Worm (Caenorhabditis elegans) whole organism, late embryonic: ENCODE data around the gene Y39G8B.9.
A peak's percentile ranks its signal among the peaks of the same experiment; 100 is the strongest.

Experiments used
- C38D4.7 ChIP-seq: fragments of 200-800 bp; sonication (Bioruptor generic); optimal IDR thresholded peaks from 2 replicates; lab custom pipeline; 2018; ENCODE audit warnings: mild to moderate bottlenecking, missing genetic modification characterization, moderate library complexity, missing compliant biosample characterization
- F13H6.1 ChIP-seq: sonication (generic microtip); optimal IDR thresholded peaks from 2 replicates; lab custom pipeline; 2016; ENCODE audit warnings: missing genetic modification characterization, missing compliant biosample characterization
- K02D7.2 ChIP-seq: sonication (generic microtip); optimal IDR thresholded peaks from 2 replicates; lab custom pipeline; 2017; ENCODE audit warnings: mild to moderate bottlenecking, missing genetic modification characterization, missing compliant biosample characterization
- T23F11.4 ChIP-seq: fragments of 200-800 bp; sonication (Bioruptor generic); optimal IDR thresholded peaks from 2 replicates; lab custom pipeline; 2018; ENCODE audit warnings: mild to moderate bottlenecking, missing genetic modification characterization, missing compliant biosample characterization
- Y22D7AL.16 ChIP-seq: sonication (generic microtip); optimal IDR thresholded peaks from 2 replicates; lab custom pipeline; 2016; ENCODE audit warnings: missing genetic modification characterization, missing compliant biosample characterization
- ama-1 ChIP-seq: fragments of 150-350 bp; optimal IDR thresholded peaks from 2 replicates; lab custom pipeline; 2014
- ceh-30 ChIP-seq: fragments of 150-350 bp; optimal IDR thresholded peaks from 2 replicates; lab custom pipeline; 2014; ENCODE audit warnings: missing biosample characterization, missing genetic modification characterization
- ceh-31 ChIP-seq: sonication (generic microtip); optimal IDR thresholded peaks from 2 replicates; lab custom pipeline; 2016; ENCODE audit warnings: missing genetic modification characterization, missing compliant biosample characterization
- ceh-45 ChIP-seq: fragments of 200-800 bp; sonication (Bioruptor generic); IDR thresholded peaks from 2 replicates; pipeline ENCODE4 v1.3.6; 2022; ENCODE audit warnings: missing genetic modification reagents, missing genetic modification characterization, missing compliant biosample characterization
- che-1 ChIP-seq: sonication (generic microtip); optimal IDR thresholded peaks from 2 replicates; lab custom pipeline; 2016; ENCODE audit warnings: mild to moderate bottlenecking, missing genetic modification characterization, missing compliant biosample characterization
- dmd-4 ChIP-seq: sonication (generic microtip); optimal IDR thresholded peaks from 2 replicates; lab custom pipeline; 2016; ENCODE audit warnings: borderline replicate concordance, missing genetic modification characterization, missing compliant biosample characterization
- dve-1 ChIP-seq: sonication (generic microtip); optimal IDR thresholded peaks from 2 replicates; lab custom pipeline; 2017; ENCODE audit warnings: antibody characterized with exemption, mild to moderate bottlenecking, missing genetic modification characterization, missing compliant biosample characterization
- elt-2 ChIP-seq: sonication (generic microtip); optimal IDR thresholded peaks from 2 replicates; lab custom pipeline; 2016; ENCODE audit warnings: missing genetic modification reagents, missing genetic modification characterization, missing compliant biosample characterization
- fkh-10 ChIP-seq: fragments of 150-350 bp; optimal IDR thresholded peaks from 2 replicates; lab custom pipeline; 2014; ENCODE audit warnings: missing biosample characterization, missing genetic modification reagents, missing genetic modification characterization
- fkh-6 ChIP-seq: sonication (generic microtip); optimal IDR thresholded peaks from 2 replicates; lab custom pipeline; 2016; ENCODE audit warnings: missing genetic modification characterization, missing compliant biosample characterization
- gmeb-2 ChIP-seq: sonication (generic microtip); optimal IDR thresholded peaks from 2 replicates; lab custom pipeline; 2016; ENCODE audit warnings: missing genetic modification characterization, inconsistent platforms, missing compliant biosample characterization
- hlh-13 ChIP-seq: fragments of 200-800 bp; sonication (Bioruptor generic); optimal IDR thresholded peaks from 2 replicates; lab custom pipeline; 2018; ENCODE audit warnings: mild to moderate bottlenecking, missing genetic modification characterization, missing compliant biosample characterization
- hlh-8 ChIP-seq: sonication (generic microtip); optimal IDR thresholded peaks from 2 replicates; lab custom pipeline; 2016; ENCODE audit warnings: missing genotype, missing genetic modification characterization, missing compliant biosample characterization
- lim-6 ChIP-seq: sonication (generic microtip); optimal IDR thresholded peaks from 2 replicates; lab custom pipeline; 2016; ENCODE audit warnings: missing genetic modification characterization, missing compliant biosample characterization
- lin-11 ChIP-seq: fragments of 200-800 bp; sonication (Bioruptor generic); optimal IDR thresholded peaks from 2 replicates; lab custom pipeline; 2018; ENCODE audit warnings: mild to moderate bottlenecking, missing genetic modification characterization, missing compliant biosample characterization
- npax-4 ChIP-seq: sonication (generic microtip); optimal IDR thresholded peaks from 2 replicates; lab custom pipeline; 2016; ENCODE audit warnings: missing genetic modification characterization, missing compliant biosample characterization
- pat-9 ChIP-seq: fragments of 200-800 bp; sonication (Bioruptor generic); optimal IDR thresholded peaks from 2 replicates; lab custom pipeline; 2018; ENCODE audit warnings: mild to moderate bottlenecking, missing genetic modification characterization, moderate library complexity, missing compliant biosample characterization
- pax-1 ChIP-seq: fragments of 150-350 bp; optimal IDR thresholded peaks from 2 replicates; lab custom pipeline; 2014; ENCODE audit warnings: missing biosample characterization, missing genetic modification characterization
- pha-4 ChIP-seq: fragments of 150-350 bp; optimal IDR thresholded peaks from 2 replicates; lab custom pipeline; 2018; ENCODE audit warnings: missing biosample characterization, missing genetic modification reagents, missing genetic modification characterization
- pqm-1 ChIP-seq: sonication (generic microtip); optimal IDR thresholded peaks from 2 replicates; lab custom pipeline; 2016; ENCODE audit warnings: missing genetic modification characterization, missing compliant biosample characterization
- pros-1 ChIP-seq: fragments of 150-350 bp; optimal IDR thresholded peaks from 2 replicates; lab custom pipeline; 2014; ENCODE audit warnings: missing biosample characterization, missing genetic modification reagents, missing genetic modification characterization
- rnt-1 ChIP-seq: sonication (generic microtip); optimal IDR thresholded peaks from 2 replicates; lab custom pipeline; 2016; ENCODE audit warnings: missing genetic modification characterization, missing compliant biosample characterization
- sox-2 ChIP-seq: fragments of 200-800 bp; sonication (Bioruptor generic); IDR thresholded peaks from 2 replicates; pipeline ENCODE4 v1.3.6; 2022; ENCODE audit warnings: missing genetic modification reagents, missing genetic modification characterization, missing compliant biosample characterization
- sox-4 ChIP-seq: sonication (generic microtip); optimal IDR thresholded peaks from 2 replicates; lab custom pipeline; 2017; ENCODE audit warnings: mild to moderate bottlenecking, missing genetic modification characterization, inconsistent platforms, missing compliant biosample characterization
- syd-9 ChIP-seq: sonication (generic microtip); optimal IDR thresholded peaks from 2 replicates; lab custom pipeline; 2016; ENCODE audit warnings: mild to moderate bottlenecking, missing genetic modification characterization, moderate library complexity, missing compliant biosample characterization
- tbx-2 ChIP-seq: sonication (generic microtip); optimal IDR thresholded peaks from 2 replicates; lab custom pipeline; 2016; ENCODE audit warnings: missing genetic modification characterization, missing compliant biosample characterization
- ttx-3 ChIP-seq: sonication (generic microtip); optimal IDR thresholded peaks from 2 replicates; lab custom pipeline; 2016; ENCODE audit warnings: missing genetic modification reagents, missing genetic modification characterization, missing compliant biosample characterization
- ztf-16 ChIP-seq: sonication (generic microtip); optimal IDR thresholded peaks from 2 replicates; lab custom pipeline; 2017; ENCODE audit warnings: missing genetic modification characterization, missing compliant biosample characterization

Y39G8B.9 gene

DNA sequence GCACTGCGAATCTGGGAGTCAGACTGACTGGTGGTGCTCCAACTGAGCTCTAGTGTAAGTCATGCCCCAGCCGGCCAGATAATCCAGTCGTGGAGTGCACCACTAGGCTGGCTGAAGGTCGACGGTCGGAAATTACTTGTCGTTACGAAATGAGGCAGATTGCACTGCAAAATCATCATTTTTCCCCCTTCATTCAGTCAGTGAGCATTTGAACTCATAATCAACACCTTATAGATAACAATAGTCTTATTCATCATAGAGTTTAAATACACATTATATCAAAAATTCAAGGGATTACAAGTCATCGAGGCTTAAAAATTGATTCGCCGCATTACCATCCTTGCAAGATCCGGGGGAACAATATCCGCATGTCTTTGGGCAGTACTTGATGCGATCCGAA lies 654 bp downstream of the Y39G8B.9 start:
- TF ChIP-seq pros-1 (no peak), rnt-1 (tag; lab: Kevin White, UChicago) (no peak), hlh-13 (GFP tag; lab: Kevin White, UChicago) (no peak)

DNA sequence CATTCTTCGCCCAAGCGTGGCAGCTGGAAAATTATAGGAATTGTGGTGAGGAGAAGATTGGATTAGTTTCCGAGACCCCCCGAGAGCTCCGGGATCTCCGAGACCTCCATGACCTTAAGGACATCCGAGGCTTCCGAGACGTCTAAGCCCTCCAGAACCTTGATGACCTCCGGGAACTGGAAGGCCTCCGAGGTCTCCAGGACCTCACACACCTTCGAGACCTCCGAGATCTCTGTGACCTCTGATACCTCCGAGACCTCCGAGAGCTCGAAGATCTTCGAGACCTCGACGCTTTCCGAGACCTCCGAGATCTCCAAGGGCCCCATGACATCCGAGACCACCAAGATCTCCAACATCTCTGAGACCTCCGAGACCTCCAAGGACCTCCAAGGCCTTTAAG lies 1.1 kb downstream of the Y39G8B.9 start:
- no peak for TF ChIP-seq dve-1 (tag; lab: Kevin White, UChicago)
- no peak for TF ChIP-seq F13H6.1 (tag; lab: Kevin White, UChicago)
- no peak for TF ChIP-seq gmeb-2 (tag; lab: Kevin White, UChicago)
- TF ChIP-seq T23F11.4 (GFP tag; lab: Kevin White, UChicago), result no peak
- TF ChIP-seq ama-1 (lab: Kevin White, UChicago), result no peak
- TF ChIP-seq ztf-16, result no peak
- TF ChIP-seq ceh-45, result no peak
- no peak for TF ChIP-seq fkh-10 (GFP tag; lab: Kevin White, UChicago)
- no peak for TF ChIP-seq pax-1 (tag; lab: Kevin White, UChicago)
- no peak for TF ChIP-seq sox-2 (GFP tag; lab: Robert Waterston, UW)
- TF ChIP-seq sox-4 (tag; lab: Kevin White, UChicago), result no peak
- no peak for TF ChIP-seq hlh-8 (tag; lab: Kevin White, UChicago)
- TF ChIP-seq, all 69 proteins: peak for 0

DNA sequence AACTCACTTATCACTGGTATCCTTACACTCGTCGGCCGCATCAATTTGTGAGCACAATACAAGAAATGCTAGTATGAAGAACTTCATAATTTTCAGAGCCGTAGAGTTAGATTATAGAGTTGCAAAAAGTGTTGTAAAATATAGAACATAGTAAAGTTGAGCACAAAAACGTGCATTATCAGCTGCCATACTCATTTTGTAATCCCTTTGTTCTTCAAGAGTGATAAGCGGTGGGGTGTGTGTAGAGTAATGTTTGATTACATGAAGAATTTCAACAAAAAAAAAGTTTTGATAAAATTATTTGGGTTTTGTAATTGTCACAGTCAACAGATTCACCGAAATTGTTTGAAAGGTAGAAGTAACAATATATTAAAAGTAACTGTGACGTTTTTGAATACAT lies 1.8 kb downstream of the Y39G8B.9 start, which contains the start of the genes Y39G8B.13 and Y39G8B.10:
Y39G8B.13 (minus strand) TSS at position 125 of the 400 bp plus-strand sequence.
Y39G8B.10 (minus strand) TSS at position 193 of the 400 bp plus-strand sequence.
- no peak for TF ChIP-seq fkh-10 (GFP tag; lab: Kevin White, UChicago)
- no peak for TF ChIP-seq fkh-6 (tag; lab: Kevin White, UChicago)
- no peak for TF ChIP-seq dve-1 (tag; lab: Kevin White, UChicago)
- no peak for TF ChIP-seq syd-9 (tag; lab: Kevin White, UChicago)
- no peak for TF ChIP-seq ttx-3 (tag; lab: Kevin White, UChicago)
- no peak for TF ChIP-seq ceh-30
- peak; percentile 56 for TF ChIP-seq elt-2 (tag; lab: Kevin White, UChicago)

DNA sequence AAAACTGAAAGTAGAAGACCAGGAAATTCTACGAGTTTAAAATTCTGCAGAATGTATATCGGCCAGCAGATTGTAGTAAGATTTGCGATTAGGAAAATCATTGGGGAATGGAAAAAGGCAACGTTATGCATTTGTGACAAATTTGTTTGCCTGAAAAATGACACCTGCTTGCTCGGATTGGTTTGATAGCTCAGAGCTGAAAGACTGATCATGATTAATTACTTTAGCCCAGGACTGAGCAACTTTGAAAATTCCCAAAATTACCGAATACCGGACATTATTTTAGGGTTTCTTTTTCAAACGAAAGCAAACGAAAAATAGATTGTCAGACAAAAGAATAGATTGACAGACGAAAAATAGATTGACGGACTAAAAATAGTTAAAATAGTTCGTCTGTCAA lies 3.4 kb downstream of the Y39G8B.9 start, which contains the start of gene sre-47:
sre-47 (minus strand) TSS at position 101 of the 400 bp plus-strand sequence.
- no peak for TF ChIP-seq sox-2 (GFP tag; lab: Robert Waterston, UW)
- no peak for TF ChIP-seq K02D7.2 (tag; lab: Kevin White, UChicago)
- no peak for TF ChIP-seq pqm-1 (tag; lab: Kevin White, UChicago)
- TF ChIP-seq pat-9 (tag; lab: Kevin White, UChicago), result no peak
- TF ChIP-seq fkh-10 (GFP tag; lab: Kevin White, UChicago), result no peak
- no peak for TF ChIP-seq F13H6.1 (tag; lab: Kevin White, UChicago)
- no peak for TF ChIP-seq ztf-16
- TF ChIP-seq ceh-30, result no peak
- no peak for TF ChIP-seq dmd-4 (tag; lab: Kevin White, UChicago)
- TF ChIP-seq lim-6 (tag; lab: Kevin White, UChicago), result no peak
- TF ChIP-seq lin-11 (tag; lab: Kevin White, UChicago), result no peak
- no peak for TF ChIP-seq npax-4 (tag; lab: Kevin White, UChicago)
- TF ChIP-seq T23F11.4 (GFP tag; lab: Kevin White, UChicago), result no peak
- TF ChIP-seq, all 69 proteins: peak for 0

DNA sequence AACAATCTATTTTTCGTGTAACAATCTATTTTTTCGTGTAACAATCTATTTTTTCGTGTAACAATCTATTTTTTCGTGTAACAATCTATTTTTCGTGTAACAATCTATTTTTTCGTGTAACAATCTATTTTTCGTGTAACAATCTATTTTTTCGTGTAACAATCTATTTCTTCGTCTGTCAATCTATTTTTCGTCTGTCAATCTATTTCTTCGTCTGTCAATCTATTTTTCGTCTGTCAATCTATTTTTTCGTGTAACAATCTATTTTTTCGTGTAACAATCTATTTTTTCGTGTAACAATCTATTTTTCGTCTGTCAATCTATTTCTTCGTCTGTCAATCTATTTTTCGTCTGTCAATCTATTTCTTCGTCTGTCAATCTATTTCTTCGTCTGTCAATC lies 4.9 kb downstream of the Y39G8B.9 start:
- TF ChIP-seq pat-9 (tag; lab: Kevin White, UChicago) (peak; percentile 51), che-1 (peak; percentile 67), C38D4.7 (GFP tag; lab: Kevin White, UChicago) (peak; percentile 33), Y22D7AL.16 (peak; percentile 62), lin-11 (tag; lab: Kevin White, UChicago) (peak; percentile 23)
- TF ChIP-seq, all 69 proteins: peak for 5; not testable (repeated sequence) for 64

DNA sequence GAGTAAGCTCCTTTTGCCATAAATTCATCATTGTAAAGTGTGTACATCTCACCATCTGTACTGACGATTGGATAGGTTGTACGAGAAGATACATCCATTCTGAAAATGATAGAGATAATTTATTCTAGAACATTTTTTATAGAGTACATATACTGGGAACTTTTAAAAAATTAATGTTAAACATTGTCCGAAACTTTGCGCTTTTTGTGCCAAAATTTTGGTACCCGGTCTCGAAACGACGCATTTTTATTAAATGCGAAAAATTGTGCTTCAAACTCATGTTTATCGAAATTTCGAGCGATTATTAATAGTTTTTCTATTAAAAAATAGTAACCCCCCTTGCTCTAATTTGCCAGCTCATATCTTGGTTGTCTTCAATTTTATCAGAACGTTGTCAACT lies 10.6 kb downstream of the Y39G8B.9 start, which contains the start of gene Y39G8B.5:
Y39G8B.5 (minus strand) TSS at position 101 of the 400 bp plus-strand sequence.
- TF ChIP-seq ama-1 (lab: Kevin White, UChicago) (no peak), tbx-2 (no peak), pqm-1 (tag; lab: Kevin White, UChicago) (no peak), ztf-16 (no peak), ceh-31 (tag; lab: Kevin White, UChicago) (no peak), pha-4 (tag; lab: Kevin White, UChicago) (no peak)
